Fruit fly (Drosophila melanogaster): ENCODE results near the gene IM33.

DNA sequence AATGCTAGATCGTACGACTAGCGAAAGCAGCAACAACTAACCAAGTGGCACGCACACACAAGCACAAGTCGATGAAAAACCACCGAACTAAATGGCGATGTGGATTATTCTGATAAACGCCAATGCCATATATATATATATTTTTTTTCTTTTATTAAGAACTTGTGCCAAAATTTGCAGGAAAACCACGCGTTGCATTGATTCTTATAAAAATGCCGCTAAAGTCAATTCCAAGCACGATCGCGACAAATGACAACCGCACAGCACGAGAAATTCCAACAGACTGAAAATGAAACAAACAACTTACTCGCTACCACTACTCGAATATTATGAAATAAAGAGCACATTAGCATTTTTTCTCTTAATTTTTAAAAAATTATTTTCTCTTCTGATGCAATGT lies 39.8 kb downstream of the IM33 start, which contains the start of gene for:
- no peak for TF ChIP-seq CG32264 (GFP tag; optimal IDR thresholded peaks at IDR 0.05)
- TF ChIP-seq usp (GFP tag; optimal IDR thresholded peaks at IDR 0.05), result no peak
- TF ChIP-seq dsf (GFP tag; optimal IDR thresholded peaks at IDR 0.05; ENCODE audit: borderline replicate concordance), result no peak

All from whole organism, wandering third instar larva.